Fruit fly (Drosophila melanogaster) whole organism, embryonic: ENCODE results near the gene trk.

Source experiments
- Adf1 ChIP-seq: fragments of 200-800 bp; sonication (Bioruptor generic); IDR thresholded peaks from 2 replicates; pipeline ENCODE4 v1.3.6; 2022; ENCODE audit warnings: missing biosample characterization, missing genetic modification characterization
- Asciz ChIP-seq: fragments of 200-800 bp; sonication (Bioruptor generic); optimal IDR thresholded peaks from 2 replicates; lab custom pipeline; 2017; ENCODE audit warnings: missing biosample characterization, mild to moderate bottlenecking, missing genetic modification characterization, missing genetic modification reagents
- Atf3 ChIP-seq: fragments of 200-800 bp; sonication (Bioruptor generic); optimal IDR thresholded peaks from 3 replicates; lab custom pipeline; 2016; ENCODE audit warnings: missing biosample characterization, missing genetic modification characterization
- Atf6 ChIP-seq: fragments of 200-800 bp; sonication (Bioruptor generic); IDR thresholded peaks from 2 replicates; pipeline ENCODE4 v1.3.6; 2022; ENCODE audit warnings: missing biosample characterization, missing genetic modification characterization
- B-H2 ChIP-seq: fragments of 200-800 bp; sonication (Bioruptor generic); optimal IDR thresholded peaks from 2 replicates; lab custom pipeline; 2018; ENCODE audit warnings: missing biosample characterization, mild to moderate bottlenecking, missing genetic modification characterization
- CG13624 ChIP-seq: fragments of 200-800 bp; sonication (Bioruptor generic); optimal IDR thresholded peaks from 2 replicates; lab custom pipeline; 2016; ENCODE audit warnings: missing biosample characterization, missing genetic modification characterization
- CG17359 ChIP-seq: fragments of 200-800 bp; sonication (Bioruptor generic); optimal IDR thresholded peaks from 3 replicates; lab custom pipeline; 2018; ENCODE audit warnings: missing biosample characterization, mild to moderate bottlenecking, missing genetic modification characterization, moderate library complexity
- CG17802 ChIP-seq: fragments of 200-800 bp; sonication (Bioruptor generic); optimal IDR thresholded peaks from 2 replicates; lab custom pipeline; 2018; ENCODE audit warnings: missing biosample characterization, mild to moderate bottlenecking, missing genetic modification characterization, moderate library complexity
- CG18599 ChIP-seq: fragments of 200-800 bp; sonication (Bioruptor generic); optimal IDR thresholded peaks from 3 replicates; lab custom pipeline; 2017; ENCODE audit warnings: missing biosample characterization, missing genetic modification characterization, mild to moderate bottlenecking, moderate library complexity, missing genetic modification reagents
- CG2678 ChIP-seq: fragments of 200-800 bp; sonication (Bioruptor generic); optimal IDR thresholded peaks from 3 replicates; lab custom pipeline; 2019; ENCODE audit warnings: missing biosample characterization, mild to moderate bottlenecking, missing genetic modification characterization, moderate library complexity
- CG34224 ChIP-seq: fragments of 200-800 bp; sonication (Bioruptor generic); IDR thresholded peaks from 3 replicates; pipeline ENCODE4 v1.3.6; 2022; ENCODE audit warnings: missing biosample characterization, missing genetic modification characterization; ENCODE audit not compliant: partially characterized antibody
- CG34376 ChIP-seq: fragments of 200-800 bp; sonication (Bioruptor generic); optimal IDR thresholded peaks from 2 replicates; lab custom pipeline; 2018; ENCODE audit warnings: missing biosample characterization, mild to moderate bottlenecking, missing genetic modification characterization
- CG6254 ChIP-seq: fragments of 200-800 bp; sonication (Bioruptor generic); optimal IDR thresholded peaks from 3 replicates; lab custom pipeline; 2017; ENCODE audit warnings: mild to moderate bottlenecking, missing biosample characterization, missing genetic modification reagents, missing genetic modification characterization
- CG6854 ChIP-seq: fragments of 200-800 bp; sonication (Bioruptor generic); optimal IDR thresholded peaks from 3 replicates; lab custom pipeline; 2017; ENCODE audit warnings: missing biosample characterization, mild to moderate bottlenecking, missing genetic modification characterization
- CG7745 ChIP-seq: fragments of 200-800 bp; sonication (Bioruptor generic); optimal IDR thresholded peaks from 2 replicates; lab custom pipeline; 2018; ENCODE audit warnings: missing biosample characterization, mild to moderate bottlenecking, missing genetic modification characterization, moderate library complexity
- CkIIα-i1 ChIP-seq: fragments of 200-800 bp; sonication (Bioruptor generic); IDR thresholded peaks from 2 replicates; pipeline ENCODE4 v1.3.6; 2022; ENCODE audit warnings: missing biosample characterization, missing genetic modification characterization
- Doc2 ChIP-seq: fragments of 200-800 bp; sonication (Bioruptor generic); IDR thresholded peaks from 2 replicates; pipeline ENCODE4 v1.3.6; 2022; ENCODE audit warnings: missing biosample characterization, missing genetic modification characterization
- Doc3 ChIP-seq: fragments of 200-800 bp; sonication (Bioruptor generic); IDR thresholded peaks from 3 replicates; pipeline ENCODE4 v1.3.6; 2022; ENCODE audit warnings: missing biosample characterization, missing genetic modification characterization; ENCODE audit not compliant: partially characterized antibody
- E2f1 ChIP-seq: fragments of 200-800 bp; sonication (Bioruptor generic); IDR thresholded peaks from 2 replicates; pipeline ENCODE4 v1.3.6; 2022; ENCODE audit warnings: missing biosample characterization, missing genetic modification characterization
- Fer1 ChIP-seq: fragments of 200-800 bp; sonication (Bioruptor generic); optimal IDR thresholded peaks from 2 replicates; lab custom pipeline; 2017; ENCODE audit warnings: missing biosample characterization, mild to moderate bottlenecking, missing genetic modification characterization
- Hmr ChIP-seq: fragments of 200-800 bp; sonication (Bioruptor generic); optimal IDR thresholded peaks from 3 replicates; lab custom pipeline; 2017; ENCODE audit warnings: mild to moderate bottlenecking, missing biosample characterization, missing genetic modification reagents, missing genetic modification characterization
- MBD-R2 ChIP-seq: fragments of 200-800 bp; sonication (Bioruptor generic); IDR thresholded peaks from 2 replicates; pipeline ENCODE4 v1.3.6; 2022; ENCODE audit warnings: missing biosample characterization, missing genetic modification characterization
- Neu2 ChIP-seq: fragments of 200-800 bp; sonication (Bioruptor generic); optimal IDR thresholded peaks from 3 replicates; lab custom pipeline; 2016; ENCODE audit warnings: missing biosample characterization, missing genetic modification characterization, borderline replicate concordance
- Oli ChIP-seq: fragments of 200-800 bp; sonication (Bioruptor generic); optimal IDR thresholded peaks from 2 replicates; lab custom pipeline; 2018; ENCODE audit warnings: missing biosample characterization, mild to moderate bottlenecking, missing genetic modification characterization, moderate library complexity
- Rfx ChIP-seq: fragments of 200-800 bp; sonication (Bioruptor generic); IDR thresholded peaks from 2 replicates; pipeline ENCODE4 v1.3.6; 2022; ENCODE audit warnings: missing biosample characterization, missing genetic modification characterization
- TFAM ChIP-seq: fragments of 200-800 bp; sonication (Bioruptor generic); optimal IDR thresholded peaks from 2 replicates; lab custom pipeline; 2017; ENCODE audit warnings: missing biosample characterization, missing genetic modification characterization, inconsistent platforms
- Vsx1 ChIP-seq: fragments of 200-800 bp; sonication (Bioruptor generic); optimal IDR thresholded peaks from 2 replicates; lab custom pipeline; 2017; ENCODE audit warnings: missing biosample characterization, mild to moderate bottlenecking, missing genetic modification characterization, missing genetic modification reagents
- YL-1 ChIP-seq: fragments of 200-800 bp; sonication (Bioruptor generic); optimal IDR thresholded peaks from 3 replicates; lab custom pipeline; 2017; ENCODE audit warnings: missing biosample characterization, mild to moderate bottlenecking, missing genetic modification characterization
- az2 ChIP-seq: fragments of 200-800 bp; sonication (Bioruptor generic); optimal IDR thresholded peaks from 3 replicates; lab custom pipeline; 2016; ENCODE audit warnings: missing biosample characterization, missing genetic modification characterization
- caup ChIP-seq: fragments of 200-800 bp; sonication (Bioruptor generic); optimal IDR thresholded peaks from 3 replicates; lab custom pipeline; 2017; ENCODE audit warnings: missing biosample characterization, mild to moderate bottlenecking, missing genetic modification characterization, moderate library complexity; ENCODE audit not compliant: severe bottlenecking
- crp ChIP-seq, 2 experiments: fragments of 200-800 bp; sonication (Bioruptor generic); optimal IDR thresholded peaks; 2 replicates in 1 of 2; 3 replicates in 1 of 2; lab custom pipeline; 2017; ENCODE audit warnings: missing biosample characterization in 2 of 2, missing genetic modification characterization in 2 of 2, mild to moderate bottlenecking in 1 of 2, moderate library complexity in 1 of 2
- dmrt11E ChIP-seq: fragments of 200-800 bp; sonication (Bioruptor generic); optimal IDR thresholded peaks from 3 replicates; lab custom pipeline; 2018; ENCODE audit warnings: missing biosample characterization, mild to moderate bottlenecking, missing genetic modification characterization, moderate library complexity
- ems ChIP-seq: fragments of 200-800 bp; sonication (Bioruptor generic); optimal IDR thresholded peaks from 3 replicates; lab custom pipeline; 2016; ENCODE audit warnings: missing biosample characterization, missing genetic modification characterization
- eyg ChIP-seq: fragments of 200-800 bp; sonication (Bioruptor generic); optimal IDR thresholded peaks from 3 replicates; lab custom pipeline; 2016; ENCODE audit warnings: missing biosample characterization, missing genetic modification characterization
- gsb ChIP-seq: fragments of 200-800 bp; sonication (Bioruptor generic); IDR thresholded peaks from 2 replicates; pipeline ENCODE4 v1.3.6; 2022; ENCODE audit warnings: missing biosample characterization, missing genetic modification characterization
- hth ChIP-seq: fragments of >200 bp; optimal IDR thresholded peaks from 2 replicates; lab custom pipeline; 2017; ENCODE audit warnings: inconsistent platforms
- lola ChIP-seq, 3 experiments: fragments of >200 bp in 2 of 3; fragments of 200-800 bp in 1 of 3; sonication (Bioruptor generic) in 1 of 3; optimal IDR thresholded peaks; 2 replicates each; lab custom pipeline; 2017 to 2019; ENCODE audit warnings: missing biosample characterization in 3 of 3, missing genetic modification characterization in 3 of 3, mild to moderate bottlenecking in 1 of 3, moderate library complexity in 1 of 3
- nau ChIP-seq: fragments of 200-800 bp; sonication (Bioruptor generic); optimal IDR thresholded peaks from 3 replicates; lab custom pipeline; 2017; ENCODE audit warnings: missing biosample characterization, mild to moderate bottlenecking, missing genetic modification characterization, missing genetic modification reagents
- peb ChIP-seq: fragments of 200-800 bp; sonication (Bioruptor generic); IDR thresholded peaks from 2 replicates; pipeline ENCODE4 v1.3.6; 2022; ENCODE audit warnings: missing biosample characterization, missing genetic modification characterization
- phol ChIP-seq: fragments of 200-800 bp; sonication (Bioruptor generic); optimal IDR thresholded peaks from 3 replicates; lab custom pipeline; 2018; ENCODE audit warnings: missing biosample characterization, mild to moderate bottlenecking, missing genetic modification characterization, moderate library complexity
- pum ChIP-seq: fragments of 200-800 bp; sonication (Bioruptor generic); optimal IDR thresholded peaks from 2 replicates; lab custom pipeline; 2016; ENCODE audit warnings: missing biosample characterization, missing genetic modification characterization
- so ChIP-seq: fragments of 200-800 bp; sonication (Bioruptor generic); IDR thresholded peaks from 3 replicates; pipeline ENCODE4 v1.3.6; 2022; ENCODE audit warnings: missing biosample characterization, missing genetic modification characterization
- tin ChIP-seq: fragments of 200-800 bp; sonication (Bioruptor generic); optimal IDR thresholded peaks from 3 replicates; lab custom pipeline; 2016; ENCODE audit warnings: missing biosample characterization, missing genetic modification characterization
- tio ChIP-seq: fragments of 200-800 bp; sonication (Bioruptor generic); optimal IDR thresholded peaks from 2 replicates; lab custom pipeline; 2017; ENCODE audit warnings: missing biosample characterization, missing genetic modification characterization, inconsistent platforms
- ttk ChIP-seq: fragments of 200-800 bp; sonication (Bioruptor generic); IDR thresholded peaks from 2 replicates; pipeline ENCODE4 v2.1.2; 2022; ENCODE audit warnings: missing biosample characterization, missing genetic modification characterization
- tup ChIP-seq: fragments of 200-800 bp; sonication (Bioruptor generic); optimal IDR thresholded peaks from 2 replicates; lab custom pipeline; 2016; ENCODE audit warnings: missing biosample characterization, mild to moderate bottlenecking, missing genetic modification characterization, moderate library complexity
- tx ChIP-seq: fragments of 200-800 bp; sonication (Bioruptor generic); optimal IDR thresholded peaks from 2 replicates; lab custom pipeline; 2016; ENCODE audit warnings: missing biosample characterization, missing genetic modification characterization
- unc-4 ChIP-seq: fragments of 200-800 bp; sonication (Bioruptor generic); IDR thresholded peaks from 2 replicates; pipeline ENCODE4 v1.3.6; 2022; ENCODE audit warnings: missing biosample characterization, missing genetic modification characterization; ENCODE audit not compliant: partially characterized antibody

Gene trk

DNA sequence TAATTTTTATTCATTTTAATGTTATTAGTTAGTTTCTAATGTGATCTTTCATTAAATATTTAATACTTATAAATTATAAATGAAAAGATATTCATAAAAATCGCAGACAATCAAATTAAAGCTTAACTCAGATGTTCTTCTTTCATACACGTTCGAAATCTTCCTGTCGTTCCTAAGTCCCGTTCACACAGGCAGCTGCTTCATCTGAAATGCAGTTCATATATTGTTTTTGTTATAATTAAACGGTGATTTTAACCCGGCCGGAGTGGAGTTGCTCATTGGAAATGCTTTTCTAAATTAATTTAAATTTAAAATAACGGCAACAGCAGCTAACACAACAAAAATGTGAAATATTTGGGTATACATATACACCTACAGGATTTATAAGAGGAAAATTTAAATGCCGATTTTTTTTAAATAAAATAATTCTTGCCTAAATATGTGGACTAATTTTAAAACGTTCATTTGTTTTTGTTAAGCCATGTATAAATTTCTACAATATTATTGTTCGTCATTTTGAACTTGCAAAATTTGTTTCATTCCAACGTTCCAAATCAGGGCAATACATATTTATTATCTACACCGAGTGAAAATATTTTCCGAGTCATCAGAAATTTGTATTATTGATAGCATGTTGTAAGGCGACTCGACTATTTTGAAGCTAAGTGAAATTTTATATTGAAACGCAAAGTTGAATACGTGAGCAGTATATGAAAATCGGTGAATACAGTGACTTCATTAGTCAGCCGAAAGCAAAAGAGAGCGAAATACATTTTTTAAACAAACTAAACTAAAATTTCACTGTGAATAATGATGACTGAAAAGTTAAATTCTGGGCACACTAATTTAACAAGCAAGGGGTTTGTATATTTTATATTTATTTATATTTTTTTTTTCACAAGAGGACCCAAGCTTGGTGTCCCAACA lies 33.1 kb downstream of the trk start, which contains the start of gene me31B (continued):
- TF ChIP-seq caup (no peak), dmrt11E (tag; lab: Kevin White, UChicago) (peak; percentile 14), Hmr (GFP tag; lab: Kevin White, UChicago) (no peak), CG6854 (GFP tag; lab: Kevin White, UChicago) (no peak), pum (no peak), CG17359 (tag; lab: Kevin White, UChicago) (no peak), ems (GFP tag; lab: Kevin White, UChicago) (no peak), nau (GFP tag; lab: Kevin White, UChicago) (no peak), Fer1 (GFP tag; lab: Kevin White, UChicago) (no peak), CG7745 (tag; lab: Kevin White, UChicago) (no peak), ttk (GFP tag; lab: Robert Waterston, UW) (no peak), hth (lab: Kevin White, UChicago) (no peak), YL-1 (GFP tag; lab: Kevin White, UChicago) (peak; percentile 12), CG34224 (no peak), peb (GFP tag; lab: Robert Waterston, UW) (no peak), CkIIα-i1 (GFP tag; lab: Robert Waterston, UW) (no peak), lola (GFP tag; optimal IDR thresholded peaks at IDR 0.05; lab: Kevin White, UChicago) (peak in 1 of 3 experiments; percentile 26), Adf1 (GFP tag; lab: Robert Waterston, UW) (no peak), CG6254 (no peak), tio (GFP tag; lab: Kevin White, UChicago) (no peak), MBD-R2 (GFP tag; lab: Robert Waterston, UW) (0 out of 2 replicates have a peak, but pooled peaks have one; percentile 12), Asciz (GFP tag; lab: Kevin White, UChicago) (no peak), CG34376 (GFP tag; lab: Kevin White, UChicago) (no peak), unc-4 (no peak), tup (no peak), Vsx1 (GFP tag; lab: Kevin White, UChicago) (no peak), CG2678 (tag; lab: Kevin White, UChicago) (no peak), Doc2 (GFP tag; lab: Robert Waterston, UW) (no peak), tx (GFP tag; lab: Kevin White, UChicago) (no peak), phol (tag; lab: Kevin White, UChicago) (peak; percentile 60), az2 (GFP tag; lab: Kevin White, UChicago) (no peak), TFAM (GFP tag; lab: Kevin White, UChicago) (no peak), CG18599 (GFP tag; lab: Kevin White, UChicago) (no peak), tin (GFP tag; lab: Kevin White, UChicago) (no peak), B-H2 (GFP tag; lab: Kevin White, UChicago) (no peak), Oli (tag; lab: Kevin White, UChicago) (no peak), CG13624 (GFP tag; lab: Kevin White, UChicago) (no peak), E2f1 (GFP tag; lab: Robert Waterston, UW) (no peak), Atf6 (GFP tag; lab: Robert Waterston, UW) (no peak), Rfx (GFP tag; lab: Robert Waterston, UW) (no peak), crp (GFP tag; optimal IDR thresholded peaks at IDR 0.05; lab: Kevin White, UChicago) (peak in 1 of 2 experiments; percentile 35), Atf3 (no peak), so (GFP tag; lab: Robert Waterston, UW) (no peak), eyg (GFP tag; lab: Kevin White, UChicago) (no peak), gsb (GFP tag; lab: Robert Waterston, UW) (no peak), Neu2 (GFP tag; lab: Kevin White, UChicago) (no peak), CG17802 (tag; lab: Kevin White, UChicago) (peak; percentile 96), Doc3 (GFP tag; lab: Robert Waterston, UW) (no peak)
